Fruit fly (Drosophila melanogaster) whole organism, prepupa: ENCODE results near the gene CG44815.
A peak's percentile ranks its signal among the peaks of the same experiment; 100 is the strongest.

Experiments used
- Blimp-1 ChIP-seq: fragments of 200-800 bp; sonication (Bioruptor generic); optimal IDR thresholded peaks from 3 replicates; lab custom pipeline; 2017; ENCODE audit warnings: missing biosample characterization, missing genetic modification characterization, mild to moderate bottlenecking, moderate library complexity, missing genetic modification reagents
- CG10631 ChIP-seq: fragments of 200-800 bp; sonication (Bioruptor generic); optimal IDR thresholded peaks from 2 replicates; lab custom pipeline; 2016; ENCODE audit warnings: missing biosample characterization, missing genetic modification characterization
- CG10669 ChIP-seq: fragments of 200-800 bp; sonication (Bioruptor generic); optimal IDR thresholded peaks from 3 replicates; lab custom pipeline; 2018; ENCODE audit warnings: missing biosample characterization, mild to moderate bottlenecking, missing genetic modification characterization, moderate library complexity
- CG11762 ChIP-seq: fragments of 200-800 bp; sonication (Bioruptor generic); optimal IDR thresholded peaks from 3 replicates; lab custom pipeline; 2016; ENCODE audit warnings: missing biosample characterization, missing genetic modification characterization; ENCODE audit not compliant: insufficient read depth
- CG11902 ChIP-seq: fragments of 200-800 bp; sonication (Bioruptor generic); optimal IDR thresholded peaks from 3 replicates; lab custom pipeline; 2016; ENCODE audit warnings: missing biosample characterization, missing genetic modification characterization
- CG15336 ChIP-seq: fragments of 200-800 bp; sonication (Bioruptor generic); IDR thresholded peaks from 2 replicates; pipeline ENCODE4 v1.3.6; 2022; ENCODE audit warnings: missing biosample characterization, missing genetic modification characterization
- CG16779 ChIP-seq: fragments of 200-800 bp; sonication (Bioruptor generic); optimal IDR thresholded peaks from 3 replicates; lab custom pipeline; 2017; ENCODE audit warnings: missing biosample characterization, mild to moderate bottlenecking, missing genetic modification characterization
- CG31627 ChIP-seq: fragments of 200-800 bp; sonication (Bioruptor generic); optimal IDR thresholded peaks from 3 replicates; lab custom pipeline; 2016; ENCODE audit warnings: missing biosample characterization, missing genetic modification characterization
- CG34406 ChIP-seq: fragments of 200-800 bp; sonication (Bioruptor generic); optimal IDR thresholded peaks from 3 replicates; lab custom pipeline; 2016; ENCODE audit warnings: missing biosample characterization, missing genetic modification characterization
- CG3919 ChIP-seq: fragments of 200-800 bp; sonication (Bioruptor generic); optimal IDR thresholded peaks from 3 replicates; lab custom pipeline; 2016; ENCODE audit warnings: missing biosample characterization, missing genetic modification characterization
- CG4318 ChIP-seq: fragments of 200-800 bp; sonication (Bioruptor generic); optimal IDR thresholded peaks from 3 replicates; lab custom pipeline; 2017; ENCODE audit warnings: missing biosample characterization, mild to moderate bottlenecking, missing genetic modification characterization
- CG6163 ChIP-seq: fragments of 200-800 bp; sonication (Bioruptor generic); IDR thresholded peaks from 3 replicates; pipeline ENCODE4 v1.3.6; 2022; ENCODE audit warnings: missing biosample characterization, missing genetic modification characterization
- CG6276 ChIP-seq: fragments of 200-800 bp; sonication (Bioruptor generic); optimal IDR thresholded peaks from 2 replicates; lab custom pipeline; 2017; ENCODE audit warnings: missing biosample characterization, mild to moderate bottlenecking, missing genetic modification characterization
- CG6792 ChIP-seq: fragments of 200-800 bp; sonication (Bioruptor generic); optimal IDR thresholded peaks from 3 replicates; lab custom pipeline; 2016; ENCODE audit warnings: missing biosample characterization, missing genetic modification characterization
- CG6808 ChIP-seq: fragments of 200-800 bp; sonication (Bioruptor generic); optimal IDR thresholded peaks from 3 replicates; lab custom pipeline; 2017; ENCODE audit warnings: missing biosample characterization, missing genetic modification characterization, mild to moderate bottlenecking, moderate library complexity, missing genetic modification reagents
- CG6854 ChIP-seq: fragments of 200-800 bp; sonication (Bioruptor generic); optimal IDR thresholded peaks from 2 replicates; lab custom pipeline; 2017; ENCODE audit warnings: missing biosample characterization, mild to moderate bottlenecking, missing genetic modification characterization
- CG7368 ChIP-seq: fragments of 200-800 bp; sonication (Bioruptor generic); optimal IDR thresholded peaks from 3 replicates; lab custom pipeline; 2016; ENCODE audit warnings: missing biosample characterization, missing genetic modification characterization
- CG8119 ChIP-seq: fragments of 200-800 bp; sonication (Bioruptor generic); IDR thresholded peaks from 3 replicates; pipeline ENCODE4 v1.3.6; 2022; ENCODE audit warnings: missing biosample characterization, missing genetic modification characterization
- Eip75B ChIP-seq: fragments of 200-800 bp; sonication (Bioruptor generic); optimal IDR thresholded peaks from 3 replicates; lab custom pipeline; 2016; ENCODE audit warnings: missing biosample characterization, missing genetic modification characterization
- Eip93F ChIP-seq: fragments of 200-800 bp; sonication (Bioruptor generic); optimal IDR thresholded peaks from 2 replicates; lab custom pipeline; 2016; ENCODE audit warnings: missing biosample characterization, mild to moderate bottlenecking, missing genetic modification characterization
- Ets21C ChIP-seq: fragments of 200-800 bp; sonication (Bioruptor generic); optimal IDR thresholded peaks from 3 replicates; lab custom pipeline; 2016; ENCODE audit warnings: missing biosample characterization, missing genetic modification characterization
- Ets96B ChIP-seq: fragments of 200-800 bp; optimal IDR thresholded peaks from 2 replicates; lab custom pipeline; 2019; ENCODE audit warnings: missing biosample characterization, mild to moderate bottlenecking, missing genetic modification characterization, moderate library complexity
- Gug ChIP-seq: fragments of 200-800 bp; sonication (Bioruptor generic); IDR thresholded peaks from 2 replicates; pipeline ENCODE4 v1.3.6; 2022; ENCODE audit warnings: missing biosample characterization, missing genetic modification characterization
- Hr38 ChIP-seq: sonication (Bioruptor generic); optimal IDR thresholded peaks from 2 replicates; lab custom pipeline; 2016; ENCODE audit warnings: missing biosample characterization, missing genetic modification characterization
- Hr4 ChIP-seq: fragments of 200-800 bp; sonication (Bioruptor generic); optimal IDR thresholded peaks from 3 replicates; lab custom pipeline; 2016; ENCODE audit warnings: missing biosample characterization, missing genetic modification characterization
- Lpt ChIP-seq: fragments of 200-800 bp; sonication (Bioruptor generic); optimal IDR thresholded peaks from 3 replicates; lab custom pipeline; 2016; ENCODE audit warnings: missing biosample characterization, missing genetic modification characterization
- Met ChIP-seq: fragments of 200-800 bp; sonication (Bioruptor generic); optimal IDR thresholded peaks from 3 replicates; lab custom pipeline; 2016; ENCODE audit warnings: missing biosample characterization, missing genetic modification characterization
- OdsH ChIP-seq: fragments of 200-800 bp; sonication (Bioruptor generic); optimal IDR thresholded peaks from 3 replicates; lab custom pipeline; 2016; ENCODE audit warnings: missing biosample characterization, missing genetic modification characterization
- Smox ChIP-seq: fragments of 200-800 bp; sonication (Bioruptor generic); optimal IDR thresholded peaks from 3 replicates; lab custom pipeline; 2016; ENCODE audit warnings: missing biosample characterization, missing genetic modification characterization
- Sox102F ChIP-seq: fragments of 200-800 bp; sonication (Bioruptor generic); optimal IDR thresholded peaks from 2 replicates; lab custom pipeline; 2016; ENCODE audit warnings: missing biosample characterization, mild to moderate bottlenecking, missing genetic modification characterization
- Sox14 ChIP-seq: fragments of 200-800 bp; sonication (Bioruptor generic); optimal IDR thresholded peaks from 3 replicates; lab custom pipeline; 2016; ENCODE audit warnings: missing biosample characterization, missing genetic modification characterization
- achi ChIP-seq: fragments of 200-800 bp; sonication (Bioruptor generic); optimal IDR thresholded peaks from 3 replicates; lab custom pipeline; 2016; ENCODE audit warnings: missing biosample characterization, missing genetic modification characterization
- acj6 ChIP-seq: fragments of 200-800 bp; sonication (Bioruptor generic); optimal IDR thresholded peaks from 3 replicates; lab custom pipeline; 2016; ENCODE audit warnings: missing biosample characterization, missing genetic modification characterization
- cyc ChIP-seq: fragments of 200-800 bp; sonication (Bioruptor generic); optimal IDR thresholded peaks from 3 replicates; lab custom pipeline; 2016; ENCODE audit warnings: missing biosample characterization, missing genetic modification characterization
- dac ChIP-seq: fragments of 200-800 bp; sonication (Bioruptor generic); optimal IDR thresholded peaks from 2 replicates; lab custom pipeline; 2017; ENCODE audit warnings: missing biosample characterization, mild to moderate bottlenecking, missing genetic modification characterization
- dsx ChIP-seq: fragments of 200-800 bp; optimal IDR thresholded peaks from 3 replicates; lab custom pipeline; 2019; ENCODE audit warnings: missing biosample characterization, mild to moderate bottlenecking, missing genetic modification characterization, moderate library complexity; ENCODE audit not compliant: poor library complexity, severe bottlenecking
- eg ChIP-seq: fragments of 200-800 bp; sonication (Bioruptor generic); IDR thresholded peaks from 3 replicates; pipeline ENCODE4 v1.3.6; 2022; ENCODE audit warnings: missing biosample characterization, missing genetic modification characterization
- esn ChIP-seq: fragments of 200-800 bp; sonication (Bioruptor generic); optimal IDR thresholded peaks from 2 replicates; lab custom pipeline; 2016; ENCODE audit warnings: missing biosample characterization, mild to moderate bottlenecking, missing genetic modification characterization, moderate library complexity
- fd85E ChIP-seq: fragments of 200-800 bp; sonication (Bioruptor generic); optimal IDR thresholded peaks from 3 replicates; lab custom pipeline; 2016; ENCODE audit warnings: missing biosample characterization, missing genetic modification characterization
- fkh ChIP-seq: fragments of 200-800 bp; sonication (Bioruptor generic); optimal IDR thresholded peaks from 3 replicates; lab custom pipeline; 2017; ENCODE audit warnings: missing biosample characterization, mild to moderate bottlenecking, missing genetic modification characterization, moderate library complexity
- lz ChIP-seq: fragments of 200-800 bp; sonication (Bioruptor generic); optimal IDR thresholded peaks from 3 replicates; lab custom pipeline; 2016; ENCODE audit warnings: missing biosample characterization, missing genetic modification characterization
- net ChIP-seq: fragments of 200-800 bp; sonication (Bioruptor generic); optimal IDR thresholded peaks from 3 replicates; lab custom pipeline; 2016; ENCODE audit warnings: missing biosample characterization, missing genetic modification characterization
- pdm3 ChIP-seq: fragments of 200-800 bp; sonication (Bioruptor generic); optimal IDR thresholded peaks from 3 replicates; lab custom pipeline; 2016; ENCODE audit warnings: missing biosample characterization, missing genetic modification characterization
- spab ChIP-seq: fragments of 200-800 bp; sonication (Bioruptor generic); optimal IDR thresholded peaks from 2 replicates; lab custom pipeline; 2017; ENCODE audit warnings: missing biosample characterization, mild to moderate bottlenecking, missing genetic modification characterization, missing genetic modification reagents
- ss ChIP-seq, 2 experiments: fragments of 200-800 bp; sonication (Bioruptor generic); optimal IDR thresholded peaks; 2 replicates in 1 of 2; 3 replicates in 1 of 2; lab custom pipeline; 2017 to 2018; ENCODE audit warnings: mild to moderate bottlenecking in 2 of 2, missing biosample characterization in 2 of 2, missing genetic modification characterization in 2 of 2, moderate library complexity in 1 of 2
- svp ChIP-seq: fragments of 200-800 bp; sonication (Bioruptor generic); peaks from one replicate; lab custom pipeline; 2016; ENCODE audit warnings: missing biosample characterization, missing genetic modification characterization
- topi ChIP-seq: fragments of 200-800 bp; sonication (Bioruptor generic); optimal IDR thresholded peaks from 3 replicates; lab custom pipeline; 2016; ENCODE audit warnings: missing biosample characterization, missing genetic modification characterization
- vri ChIP-seq: fragments of 200-800 bp; sonication (Bioruptor generic); optimal IDR thresholded peaks from 3 replicates; lab custom pipeline; 2016; ENCODE audit warnings: missing biosample characterization, mild to moderate bottlenecking, missing genetic modification characterization

CG44815 gene

dm6 chrX:9401053-9401452, 45.0 kb downstream of the CG44815 start (continued):
- peak; percentile 30 for TF ChIP-seq CG6276 (GFP tag; lab: Kevin White, UChicago)
- TF ChIP-seq Eip93F (GFP tag; lab: Kevin White, UChicago): no peak
- TF ChIP-seq CG10669 (GFP tag; lab: Kevin White, UChicago): peak; percentile 60
- TF ChIP-seq Hr38 (GFP tag; lab: Kevin White, UChicago): no peak
- no peak for TF ChIP-seq Blimp-1 (GFP tag; lab: Kevin White, UChicago)
- TF ChIP-seq topi (GFP tag; lab: Kevin White, UChicago): no peak
- TF ChIP-seq CG11902 (GFP tag; lab: Kevin White, UChicago): no peak
- peak; percentile 47; the same call in 1 of the 2 replicates for TF ChIP-seq Gug (GFP tag; lab: Robert Waterston, UW)
- TF ChIP-seq CG16779: no peak
- TF ChIP-seq Ets96B (tag; lab: Kevin White, UChicago): peak; percentile 57
- TF ChIP-seq Lpt (GFP tag; lab: Kevin White, UChicago): peak; percentile 12
- TF ChIP-seq esn (GFP tag; lab: Kevin White, UChicago): peak; percentile 30
- peak; percentile 43 for TF ChIP-seq Hr4 (GFP tag; lab: Kevin White, UChicago)
- TF ChIP-seq CG6792 (GFP tag; lab: Kevin White, UChicago): peak; percentile 5
- TF ChIP-seq Eip75B: peak; percentile 17
- peak; percentile 1 for TF ChIP-seq CG34406
- TF ChIP-seq, all 60 proteins: peak for 39

DNA sequence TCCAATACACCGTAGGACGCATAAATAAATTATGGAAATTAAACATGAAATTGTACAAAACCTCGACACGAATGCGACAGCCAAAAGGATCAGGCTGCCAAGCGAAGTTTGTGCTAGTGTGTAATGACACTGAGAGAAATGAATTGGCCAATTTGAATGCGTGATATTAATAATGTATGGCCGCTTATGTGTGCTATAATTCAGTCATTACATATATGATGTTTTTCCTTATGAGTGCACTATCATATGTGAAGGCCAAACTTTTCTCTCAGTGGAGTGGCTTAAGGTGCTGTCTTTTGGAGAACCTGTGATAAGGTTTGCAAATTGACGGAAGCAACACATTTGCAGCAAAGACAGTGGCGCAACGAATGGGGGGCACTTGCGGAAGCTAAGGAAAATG, 46.2 kb downstream of the CG44815 start:
- TF ChIP-seq cyc (GFP tag; lab: Kevin White, UChicago) (peak; percentile 32), Ets96B (tag; lab: Kevin White, UChicago) (peak; percentile 48), topi (GFP tag; lab: Kevin White, UChicago) (peak; percentile 23), CG6163 (GFP tag; lab: Robert Waterston, UW) (peak; percentile 59; the same call in 2 of the 3 replicates), Hr4 (GFP tag; lab: Kevin White, UChicago) (peak; percentile 51), fd85E (GFP tag; lab: Kevin White, UChicago) (no peak), CG8119 (GFP tag; lab: Robert Waterston, UW) (0 out of 3 replicates have a peak, but pooled peaks have one; percentile 28), net (GFP tag; lab: Kevin White, UChicago) (peak; percentile 15), Sox102F (GFP tag; lab: Kevin White, UChicago) (no peak), CG4318 (GFP tag; lab: Kevin White, UChicago) (peak; percentile 13), dac (GFP tag; lab: Kevin White, UChicago) (peak; percentile 8), OdsH (GFP tag; lab: Kevin White, UChicago) (peak; percentile 41), Met (GFP tag; lab: Kevin White, UChicago) (peak; percentile 3), CG7368 (GFP tag; lab: Kevin White, UChicago) (peak; percentile 25), Sox14 (GFP tag; lab: Kevin White, UChicago) (peak; percentile 21), Ets21C (GFP tag; lab: Kevin White, UChicago) (no peak), ss (GFP tag; optimal IDR thresholded peaks at IDR 0.05; lab: Kevin White, UChicago) (peak; percentile 17 to 34), Hr38 (GFP tag; lab: Kevin White, UChicago) (no peak), CG31627 (GFP tag; lab: Kevin White, UChicago) (no peak), spab (GFP tag; lab: Kevin White, UChicago) (peak; percentile 34), lz (GFP tag; lab: Kevin White, UChicago) (peak; percentile 16), fkh (GFP tag; lab: Kevin White, UChicago) (no peak), CG6854 (GFP tag; lab: Kevin White, UChicago) (no peak), CG11902 (GFP tag; lab: Kevin White, UChicago) (no peak), acj6 (GFP tag; lab: Kevin White, UChicago) (peak; percentile 32), eg (GFP tag; lab: Robert Waterston, UW) (peak; percentile 35; the same call in 1 of the 3 replicates), dsx (peak; percentile 26), svp (GFP tag; lab: Kevin White, UChicago) (no peak), CG3919 (GFP tag; lab: Kevin White, UChicago) (peak; percentile 45), Gug (GFP tag; lab: Robert Waterston, UW) (peak; percentile 25; the same call in 1 of the 2 replicates), vri (GFP tag; lab: Kevin White, UChicago) (no peak), Smox (no peak), CG10631 (peak; percentile 44), CG15336 (GFP tag; lab: Robert Waterston, UW) (no peak), Lpt (GFP tag; lab: Kevin White, UChicago) (no peak), CG6808 (GFP tag; lab: Kevin White, UChicago) (peak; percentile 44), CG10669 (GFP tag; lab: Kevin White, UChicago) (peak; percentile 59), pdm3 (GFP tag; lab: Kevin White, UChicago) (peak; percentile 53), achi (peak; percentile 43), Blimp-1 (GFP tag; lab: Kevin White, UChicago) (no peak), CG11762 (GFP tag; lab: Kevin White, UChicago) (peak; percentile 2)
